Worm (Caenorhabditis elegans): Measurements from ENCODE around the gene C31G12.4.

The C31G12.4 gene

ce11 chrV:18167161-18167560 lies 11.4 kb downstream of the C31G12.4 start, which contains the start of gene C14A6.6:
C14A6.6 (minus strand) TSS chrV:18167261.
- TF ChIP-seq hlh-13 (GFP tag; optimal IDR thresholded peaks at IDR 0.05) (no peak), nhr-232 (tag; optimal IDR thresholded peaks at IDR 0.05) (no peak), sox-2 (GFP tag; IDR thresholded peaks at IDR 0.05) (no peak), hlh-15 (tag; optimal IDR thresholded peaks at IDR 0.05) (no peak), ceh-6 (GFP tag; optimal IDR thresholded peaks at IDR 0.05) (no peak), odd-2 (tag; optimal IDR thresholded peaks at IDR 0.05) (no peak), ets-4 (tag; optimal IDR thresholded peaks at IDR 0.05) (no peak)

DNA sequence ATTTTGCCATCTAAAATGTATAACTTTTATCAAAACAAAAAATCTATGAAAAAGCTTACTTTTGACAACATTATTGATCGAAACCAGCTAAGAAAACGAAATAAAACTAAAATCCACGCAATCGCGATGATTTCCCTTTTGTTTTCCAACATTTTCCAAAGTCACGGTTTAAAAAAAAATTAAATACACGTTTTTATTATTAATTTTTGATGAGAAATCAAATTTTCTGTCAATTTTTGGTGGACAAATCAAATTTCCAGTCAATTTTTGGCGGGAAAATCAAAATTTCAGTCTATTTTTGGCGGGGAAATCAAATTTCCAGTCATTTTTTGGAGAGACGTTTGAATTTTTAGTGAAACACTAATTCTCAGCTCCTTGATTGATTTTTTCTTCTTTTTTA lies 13.8 kb downstream of the C31G12.4 start, which contains the start of gene C14A6.5:
C14A6.5 (minus strand) TSS at position 101 of the 400 bp plus-strand sequence.
- TF ChIP-seq ceh-6 (GFP tag; optimal IDR thresholded peaks at IDR 0.05) (no peak), unc-55 (GFP tag; optimal IDR thresholded peaks at IDR 0.05) (no peak), pros-1 (tag; optimal IDR thresholded peaks at IDR 0.05) (no peak), K09A11.1 (tag; optimal IDR thresholded peaks at IDR 0.05; ENCODE audit: insufficient read depth) (no peak), nhr-11 (tag; optimal IDR thresholded peaks at IDR 0.05) (no peak), ama-1 (optimal IDR thresholded peaks at IDR 0.05) (no peak), che-1 (tag; optimal IDR thresholded peaks at IDR 0.05) (no peak), lin-11 (tag; optimal IDR thresholded peaks at IDR 0.05) (no peak), ceh-2 (tag; optimal IDR thresholded peaks at IDR 0.05) (no peak), unc-86 (tag; optimal IDR thresholded peaks at IDR 0.05) (no peak), K02D7.2 (tag; optimal IDR thresholded peaks at IDR 0.05) (no peak)

DNA sequence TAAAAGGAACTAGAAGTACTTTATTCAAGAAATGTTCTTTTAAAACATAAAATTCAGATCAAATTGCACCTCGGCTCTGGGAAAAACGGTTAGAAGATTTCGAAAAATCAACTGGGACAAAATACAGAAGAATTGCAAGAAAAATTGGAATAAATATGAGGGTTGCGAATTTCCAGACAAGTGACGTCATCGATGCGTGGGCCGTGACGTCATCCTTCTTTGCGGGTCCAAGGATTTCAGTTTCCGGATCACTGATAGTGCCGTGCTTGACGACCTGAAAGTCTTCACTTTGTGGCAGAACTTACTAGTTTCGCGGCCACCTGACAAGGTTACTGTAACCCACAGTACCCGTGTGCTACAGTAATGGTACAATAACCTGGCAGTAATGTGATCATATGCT lies 15.1 kb downstream of the C31G12.4 start:
- no peak for TF ChIP-seq ceh-2 (tag; optimal IDR thresholded peaks at IDR 0.05)
- TF ChIP-seq nhr-11 (tag; optimal IDR thresholded peaks at IDR 0.05): no peak
- TF ChIP-seq hlh-15 (tag; optimal IDR thresholded peaks at IDR 0.05): no peak
- no peak for TF ChIP-seq ceh-22 (tag; optimal IDR thresholded peaks at IDR 0.05)
- no peak for TF ChIP-seq C38D4.7 (GFP tag; optimal IDR thresholded peaks at IDR 0.05)
- no peak for TF ChIP-seq fax-1 (tag; optimal IDR thresholded peaks at IDR 0.05)
- TF ChIP-seq lim-6 (tag; optimal IDR thresholded peaks at IDR 0.05): no peak

ce11 chrV:18162568-18162967 lies 16.0 kb downstream of the C31G12.4 start, which contains the start of gene C14A6.12:
C14A6.12 (minus strand) TSS chrV:18162668.
- TF ChIP-seq eyg-1 (tag; optimal IDR thresholded peaks at IDR 0.05) (no peak), fkh-6 (tag; optimal IDR thresholded peaks at IDR 0.05) (no peak), ttx-3 (tag; optimal IDR thresholded peaks at IDR 0.05) (no peak), mec-3 (tag; optimal IDR thresholded peaks at IDR 0.05; ENCODE audit: borderline replicate concordance) (no peak)

ce11 chrV:18161228-18161627 lies 17.3 kb downstream of the C31G12.4 start, which contains the start of gene C14A6.13:
C14A6.13 (minus strand) TSS chrV:18161328.
- TF ChIP-seq sox-2 (GFP tag; IDR thresholded peaks at IDR 0.05) (no peak), hlh-15 (tag; optimal IDR thresholded peaks at IDR 0.05) (no peak), hlh-8 (tag; optimal IDR thresholded peaks at IDR 0.05) (no peak), hlh-13 (GFP tag; optimal IDR thresholded peaks at IDR 0.05) (no peak), ceh-2 (tag; optimal IDR thresholded peaks at IDR 0.05) (no peak), ceh-45 (GFP tag; IDR thresholded peaks at IDR 0.05) (no peak), ama-1 (optimal IDR thresholded peaks at IDR 0.05) (no peak), unc-86 (tag; optimal IDR thresholded peaks at IDR 0.05) (no peak), eyg-1 (tag; optimal IDR thresholded peaks at IDR 0.05) (no peak), gmeb-2 (tag; optimal IDR thresholded peaks at IDR 0.05) (no peak), pqm-1 (tag; optimal IDR thresholded peaks at IDR 0.05) (no peak), tbx-7 (tag; optimal IDR thresholded peaks at IDR 0.05) (no peak), odd-2 (tag; optimal IDR thresholded peaks at IDR 0.05) (no peak), K09A11.1 (tag; optimal IDR thresholded peaks at IDR 0.05; ENCODE audit: insufficient read depth) (no peak), lin-11 (tag; optimal IDR thresholded peaks at IDR 0.05) (no peak), elt-4 (tag; optimal IDR thresholded peaks at IDR 0.05) (no peak), npax-4 (tag; optimal IDR thresholded peaks at IDR 0.05) (no peak)

DNA sequence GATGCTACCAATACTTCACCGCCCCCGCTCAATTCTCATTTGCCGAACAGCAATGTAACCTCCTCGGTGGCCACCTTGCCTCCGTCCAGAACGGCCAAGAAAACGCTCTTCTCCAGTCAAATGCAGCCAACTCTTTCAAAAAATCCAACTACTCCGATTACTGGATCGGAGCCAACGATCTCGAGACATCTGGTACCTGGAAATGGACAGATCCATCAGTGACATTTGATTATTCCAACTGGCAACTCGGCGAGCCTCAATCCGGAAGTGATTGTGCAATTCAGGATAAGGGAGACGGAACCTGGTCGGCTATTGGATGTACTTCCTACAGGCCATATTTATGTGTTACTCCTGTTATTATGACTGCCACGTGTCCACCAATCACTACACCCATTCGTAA lies 20.4 kb downstream of the C31G12.4 start:
- TF ChIP-seq lim-6 (tag; optimal IDR thresholded peaks at IDR 0.05): no peak
- TF ChIP-seq pqm-1 (tag; optimal IDR thresholded peaks at IDR 0.05): no peak
- no peak for TF ChIP-seq K09A11.1 (tag; optimal IDR thresholded peaks at IDR 0.05; ENCODE audit: insufficient read depth)
- TF ChIP-seq unc-55 (GFP tag; optimal IDR thresholded peaks at IDR 0.05): no peak
- TF ChIP-seq unc-42 (tag; optimal IDR thresholded peaks at IDR 0.05): no peak
- no peak for TF ChIP-seq madf-2 (tag; optimal IDR thresholded peaks at IDR 0.05)
- no peak for TF ChIP-seq ceh-45 (GFP tag; IDR thresholded peaks at IDR 0.05)
- no peak for TF ChIP-seq hlh-8 (tag; optimal IDR thresholded peaks at IDR 0.05)
- no peak for TF ChIP-seq fkh-6 (tag; optimal IDR thresholded peaks at IDR 0.05)
- no peak for TF ChIP-seq unc-3 (GFP tag; conservative IDR thresholded peaks at IDR 0.05)
- TF ChIP-seq unc-3 (tag; optimal IDR thresholded peaks at IDR 0.05): no peak
- TF ChIP-seq C38D4.7 (GFP tag; optimal IDR thresholded peaks at IDR 0.05): no peak
- TF ChIP-seq ceh-2 (tag; optimal IDR thresholded peaks at IDR 0.05): no peak
- TF ChIP-seq rnt-1 (tag; optimal IDR thresholded peaks at IDR 0.05): no peak
- TF ChIP-seq ceh-9 (tag; optimal IDR thresholded peaks at IDR 0.05): no peak
- TF ChIP-seq hlh-6 (tag; optimal IDR thresholded peaks at IDR 0.05): no peak
- no peak for TF ChIP-seq nfya-1 (tag; optimal IDR thresholded peaks at IDR 0.05)
- TF ChIP-seq unc-86 (tag; optimal IDR thresholded peaks at IDR 0.05): no peak
- TF ChIP-seq ceh-31 (tag; optimal IDR thresholded peaks at IDR 0.05): no peak
- TF ChIP-seq npax-4 (tag; optimal IDR thresholded peaks at IDR 0.05): no peak

All from whole organism, late embryonic.